Worm (Caenorhabditis elegans): Measurements from ENCODE around the gene Y44A6B.3.

DNA sequence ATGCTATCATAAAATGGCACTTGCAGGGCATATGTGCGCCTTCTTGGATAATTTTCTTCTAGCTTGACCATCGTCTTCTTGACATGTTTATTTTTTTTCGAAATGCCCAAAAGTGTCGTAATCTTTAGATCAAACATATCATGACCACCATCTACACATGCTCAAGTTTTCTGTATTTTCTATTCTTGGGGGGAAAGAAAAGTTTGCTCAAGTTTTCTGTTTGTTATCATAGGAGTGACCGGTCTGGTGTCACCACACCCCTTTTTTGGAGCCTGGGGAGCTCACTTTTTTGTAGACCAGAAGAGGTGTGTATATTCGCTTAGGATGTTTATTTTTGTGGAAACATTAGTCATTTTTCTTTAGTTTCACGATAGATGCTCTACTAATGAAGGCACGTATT is 47.1 kb upstream of the Y44A6B.3 start, which contains the start of gene klf-2:
- TF ChIP-seq ceh-30 (tag; optimal IDR thresholded peaks at IDR 0.05) (no peak), nhr-11 (tag; optimal IDR thresholded peaks at IDR 0.05) (no peak), ceh-48 (tag; optimal IDR thresholded peaks at IDR 0.05) (no peak), hlh-30 (tag; optimal IDR thresholded peaks at IDR 0.05; ENCODE audit: insufficient read depth) (no peak), sox-4 (tag; optimal IDR thresholded peaks at IDR 0.05) (no peak), fkh-10 (GFP tag; optimal IDR thresholded peaks at IDR 0.05) (no peak)
